Fruit fly (Drosophila melanogaster) Kc167 (cell line): Measurements from ENCODE around the gene fu.

ENCODE experiments used
- Myc ChIP-seq: fragments of >200 bp; optimal IDR thresholded peaks from 2 replicates; lab custom pipeline; 2017; ENCODE audit warnings: missing external identifiers
- Sin3A ChIP-seq: fragments of >200 bp; optimal IDR thresholded peaks from 2 replicates; lab custom pipeline; 2018; ENCODE audit warnings: missing external identifiers
- insv ChIP-seq: fragments of >200 bp; optimal IDR thresholded peaks from 3 replicates; lab custom pipeline; 2018; ENCODE audit warnings: missing external identifiers
- psq ChIP-seq: fragments of >200 bp; optimal IDR thresholded peaks from 2 replicates; lab custom pipeline; 2017; ENCODE audit warnings: missing external identifiers
- ttk ChIP-seq: sonication (Bioruptor generic); optimal IDR thresholded peaks from 2 replicates; lab custom pipeline; 2017; ENCODE audit warnings: missing external identifiers

DNA sequence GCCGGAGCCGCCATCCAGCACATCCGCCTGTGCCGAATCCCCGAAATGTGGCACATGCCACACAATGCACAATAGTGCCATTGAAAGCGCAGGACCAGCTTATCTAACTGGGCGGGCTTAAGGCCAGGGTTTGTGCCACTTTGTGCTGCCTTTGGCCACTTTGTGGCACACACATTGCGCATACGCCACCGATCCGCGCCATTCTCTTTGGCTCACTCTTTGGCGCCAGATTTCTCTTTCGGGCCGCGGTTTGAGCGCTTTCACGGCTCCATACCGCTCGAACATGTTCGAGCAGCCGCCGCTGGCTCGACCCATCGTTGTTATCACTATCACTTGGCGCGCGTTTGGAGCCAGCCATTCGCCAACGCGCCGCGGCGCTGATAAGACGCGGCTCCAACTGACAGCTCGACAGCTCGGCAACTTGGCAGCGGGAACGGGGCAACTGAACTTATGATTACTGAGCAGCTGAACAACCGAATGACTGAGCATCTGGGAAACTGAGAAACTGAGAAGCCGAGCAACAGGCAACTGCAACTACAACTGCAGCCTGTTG lies 8.2 kb downstream of the fu start:
- TF ChIP-seq ttk (lab: Kevin White, UChicago) (no peak), psq (no peak), Myc (lab: Kevin White, UChicago) (no peak), Sin3A (lab: Kevin White, UChicago) (no peak), insv (lab: Kevin White, UChicago) (no peak)
